Fruit fly (Drosophila melanogaster): ENCODE results near the gene CG5815.

The CG5815 gene

dm6 chr3R:27130551-27131161, 18.3 kb downstream of the CG5815 start:
- TF ChIP-seq tj (GFP tag; optimal IDR thresholded peaks at IDR 0.05) (peak; percentile 62), Mnt (GFP tag; optimal IDR thresholded peaks at IDR 0.05) (no peak), CG7045 (GFP tag; optimal IDR thresholded peaks at IDR 0.05) (no peak), kay (GFP tag; ENCODE audit: borderline replicate concordance) (peak; percentile 47), cic (GFP tag; optimal IDR thresholded peaks at IDR 0.05) (no peak)

- TF ChIP-seq CG11617 (GFP tag; optimal IDR thresholded peaks at IDR 0.05) (peak; percentile 12), CG12768 (GFP tag; optimal IDR thresholded peaks at IDR 0.05) (peak; percentile 39), toe (GFP tag; optimal IDR thresholded peaks at IDR 0.05) (no peak), CG1620 (GFP tag; optimal IDR thresholded peaks at IDR 0.05) (peak; percentile 40), CG7101 (tag; optimal IDR thresholded peaks at IDR 0.05) (peak; percentile 46), bab1 (GFP tag; optimal IDR thresholded peaks at IDR 0.05) (no peak), ovo (GFP tag; optimal IDR thresholded peaks at IDR 0.05) (peak; percentile 44), kay (GFP tag; ENCODE audit: borderline replicate concordance) (peak; percentile 56), cic (GFP tag; optimal IDR thresholded peaks at IDR 0.05) (peak; percentile 20), cnc (optimal IDR thresholded peaks at IDR 0.05) (no peak), CG7045 (GFP tag; optimal IDR thresholded peaks at IDR 0.05) (peak; percentile 29), Hr96 (GFP tag; optimal IDR thresholded peaks at IDR 0.05) (no peak), CG33017 (tag; optimal IDR thresholded peaks at IDR 0.05) (peak; percentile 6), tj (GFP tag; optimal IDR thresholded peaks at IDR 0.05) (no peak), Crg-1 (GFP tag; optimal IDR thresholded peaks at IDR 0.05) (peak; percentile 63), CG5204 (GFP tag; optimal IDR thresholded peaks at IDR 0.05) (no peak), Clk (GFP tag; optimal IDR thresholded peaks at IDR 0.05) (no peak), CG14711 (tag; optimal IDR thresholded peaks at IDR 0.05) (peak; percentile 11)
These were observed 19.0 kb downstream of the CG5815 start for dm6 chr3R:27131408-27131807.

dm6 chr3R:27133992-27134391, 21.6 kb downstream of the CG5815 start:
- TF ChIP-seq kay (GFP tag; ENCODE audit: borderline replicate concordance) (no peak), Clk (GFP tag; optimal IDR thresholded peaks at IDR 0.05) (no peak)

dm6 chr3R:27134728-27135361, 22.5 kb downstream of the CG5815 start:
- no peak for TF ChIP-seq CG14711 (tag; optimal IDR thresholded peaks at IDR 0.05)
- no peak for TF ChIP-seq CG33017 (tag; optimal IDR thresholded peaks at IDR 0.05)
- no peak for TF ChIP-seq Hr96 (GFP tag; optimal IDR thresholded peaks at IDR 0.05)
- TF ChIP-seq Crg-1 (GFP tag; optimal IDR thresholded peaks at IDR 0.05), result no peak
- no peak for TF ChIP-seq bab1 (GFP tag; optimal IDR thresholded peaks at IDR 0.05)
- TF ChIP-seq kay (GFP tag; ENCODE audit: borderline replicate concordance), result no peak
- no peak for TF ChIP-seq ovo (GFP tag; optimal IDR thresholded peaks at IDR 0.05)
- no peak for TF ChIP-seq CG1620 (GFP tag; optimal IDR thresholded peaks at IDR 0.05)
- TF ChIP-seq Mnt (GFP tag; optimal IDR thresholded peaks at IDR 0.05), result no peak

- peak; percentile 67 for TF ChIP-seq CG7101 (tag; optimal IDR thresholded peaks at IDR 0.05)
- TF ChIP-seq CG11617 (GFP tag; optimal IDR thresholded peaks at IDR 0.05), result peak; percentile 65
- peak; percentile 41 for TF ChIP-seq pad (GFP tag; optimal IDR thresholded peaks at IDR 0.05)
- TF ChIP-seq Hr96 (GFP tag; optimal IDR thresholded peaks at IDR 0.05), result peak; percentile 14
- peak; percentile 14 for TF ChIP-seq CG33017 (tag; optimal IDR thresholded peaks at IDR 0.05)
- peak; percentile 60 for TF ChIP-seq CG7045 (GFP tag; optimal IDR thresholded peaks at IDR 0.05)
- TF ChIP-seq CG1620 (GFP tag; optimal IDR thresholded peaks at IDR 0.05), result peak; percentile 25
- no peak for TF ChIP-seq bab1 (GFP tag; optimal IDR thresholded peaks at IDR 0.05)
- peak; percentile 37 for TF ChIP-seq cic (GFP tag; optimal IDR thresholded peaks at IDR 0.05)
- TF ChIP-seq CG5204 (GFP tag; optimal IDR thresholded peaks at IDR 0.05), result no peak
- no peak for TF ChIP-seq toe (GFP tag; optimal IDR thresholded peaks at IDR 0.05)
- TF ChIP-seq kay (GFP tag; ENCODE audit: borderline replicate concordance), result peak; percentile 90
- peak; percentile 60 for TF ChIP-seq ovo (GFP tag; optimal IDR thresholded peaks at IDR 0.05)
- TF ChIP-seq Clk (GFP tag; optimal IDR thresholded peaks at IDR 0.05), result peak; percentile 19
- TF ChIP-seq CG14711 (tag; optimal IDR thresholded peaks at IDR 0.05), result peak; percentile 41
- no peak for TF ChIP-seq Mnt (GFP tag; optimal IDR thresholded peaks at IDR 0.05)
- peak; percentile 31 for TF ChIP-seq Crg-1 (GFP tag; optimal IDR thresholded peaks at IDR 0.05)
- TF ChIP-seq CG12768 (GFP tag; optimal IDR thresholded peaks at IDR 0.05), result peak; percentile 24
- peak; percentile 1 for TF ChIP-seq tj (GFP tag; optimal IDR thresholded peaks at IDR 0.05)
- TF ChIP-seq cnc (optimal IDR thresholded peaks at IDR 0.05), result no peak
These were observed 23.6 kb downstream of the CG5815 start for dm6 chr3R:27135692-27136641.

dm6 chr3R:27137914-27138323, 25.6 kb downstream of the CG5815 start:
- TF ChIP-seq Mnt (GFP tag; optimal IDR thresholded peaks at IDR 0.05), result no peak
- TF ChIP-seq CG7101 (tag; optimal IDR thresholded peaks at IDR 0.05), result no peak
- no peak for TF ChIP-seq Clk (GFP tag; optimal IDR thresholded peaks at IDR 0.05)
- no peak for TF ChIP-seq cic (GFP tag; optimal IDR thresholded peaks at IDR 0.05)
- no peak for TF ChIP-seq tj (GFP tag; optimal IDR thresholded peaks at IDR 0.05)
- no peak for TF ChIP-seq CG11617 (GFP tag; optimal IDR thresholded peaks at IDR 0.05)
- TF ChIP-seq pad (GFP tag; optimal IDR thresholded peaks at IDR 0.05), result no peak
- no peak for TF ChIP-seq kay (GFP tag; ENCODE audit: borderline replicate concordance)
- TF ChIP-seq CG14711 (tag; optimal IDR thresholded peaks at IDR 0.05), result no peak
- no peak for TF ChIP-seq CG5204 (GFP tag; optimal IDR thresholded peaks at IDR 0.05)
- TF ChIP-seq CG12768 (GFP tag; optimal IDR thresholded peaks at IDR 0.05), result no peak
- TF ChIP-seq bab1 (GFP tag; optimal IDR thresholded peaks at IDR 0.05), result no peak
- TF ChIP-seq toe (GFP tag; optimal IDR thresholded peaks at IDR 0.05), result no peak

Data from whole organism, adult.